Fruit fly (Drosophila melanogaster) ovary, adult (tissue): Measurements from ENCODE around the gene CG11771.

Experiments used
- CG17801 ChIP-seq: fragments of 200-800 bp; optimal IDR thresholded peaks from 2 replicates; lab custom pipeline; 2019; ENCODE audit warnings: missing biosample characterization, mild to moderate bottlenecking, missing genetic modification characterization, moderate library complexity; ENCODE audit not compliant: partially characterized antibody

The CG11771 gene

dm6 chr3R:24968888-24969287, 37.1 kb downstream of the CG11771 start:
- no peak for TF ChIP-seq CG17801

DNA sequence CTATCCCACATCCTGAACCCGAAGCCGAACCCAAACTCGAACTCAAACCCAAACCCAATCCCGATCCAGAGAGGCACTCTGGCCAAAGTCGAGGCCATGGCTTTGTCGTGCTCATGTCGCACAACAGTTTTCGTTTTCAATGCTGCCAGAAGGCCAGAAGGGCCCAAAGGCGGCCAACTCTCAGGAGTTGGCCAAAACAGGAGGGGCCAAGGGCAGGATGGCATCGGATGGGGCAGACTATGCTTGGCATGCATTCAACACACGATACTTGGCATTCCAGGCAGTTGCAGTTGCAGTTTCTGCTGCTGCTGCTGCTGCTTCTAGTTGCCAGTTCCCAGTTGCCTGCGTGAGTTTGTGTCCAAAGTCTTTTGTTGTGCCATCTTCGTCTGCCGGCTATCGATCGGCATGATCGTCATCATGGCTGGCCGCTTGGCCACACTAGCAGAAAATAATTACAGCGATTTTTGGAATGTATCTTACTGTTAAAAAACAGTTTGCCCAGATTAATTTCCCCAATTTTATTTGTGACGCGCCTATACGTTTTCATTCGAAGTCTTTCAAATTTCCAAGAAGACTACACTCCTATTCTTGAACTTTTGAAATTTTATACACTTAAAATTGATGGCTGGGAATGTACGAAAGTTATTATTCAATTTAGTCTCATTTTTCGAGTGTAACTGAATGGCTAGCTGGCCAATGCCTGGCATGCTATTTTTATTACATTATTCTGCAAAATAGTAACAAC, 38.7 kb downstream of the CG11771 start:
- no peak for TF ChIP-seq CG17801

DNA sequence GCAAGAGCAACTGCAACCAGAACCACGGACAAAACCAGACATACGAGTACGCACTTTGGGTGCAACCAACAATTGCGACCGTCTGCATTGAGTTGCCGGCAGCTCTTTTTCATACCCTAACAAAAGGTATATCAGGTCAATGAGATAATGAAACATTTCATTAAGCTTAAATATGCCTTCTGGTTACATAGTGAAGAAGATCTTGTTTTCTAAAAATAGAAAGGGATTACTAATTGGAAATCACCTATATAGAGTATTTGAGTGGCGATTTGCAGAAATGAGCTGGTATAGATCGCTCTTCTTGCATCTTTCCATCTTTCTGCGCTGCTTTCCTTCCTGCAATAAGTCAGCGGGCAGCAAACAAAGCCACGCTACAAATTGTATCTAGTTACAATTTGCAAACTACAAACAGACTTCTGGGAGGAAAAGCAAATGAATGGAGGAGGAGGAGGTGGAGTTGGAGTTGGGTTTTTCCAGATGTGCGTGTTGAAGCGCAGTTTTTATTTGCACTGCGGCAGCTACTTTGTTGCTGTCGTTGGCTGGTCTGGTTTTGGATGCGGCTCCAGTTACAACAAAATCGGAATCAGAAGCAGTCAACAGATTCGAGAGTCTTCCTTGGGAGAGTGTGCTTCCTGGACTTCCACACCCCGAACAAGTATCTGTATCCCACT, 43.1 kb downstream of the CG11771 start:
- TF ChIP-seq CG17801, result no peak

dm6 chr3R:24976144-24976543, 44.3 kb downstream of the CG11771 start:
- no peak for TF ChIP-seq CG17801

- no peak for TF ChIP-seq CG17801
Observed at dm6 chr3R:24983537-24984501, 52.0 kb downstream of the CG11771 start, which contains the start of gene tnc. Gene tnc (plus strand): TSS chr3R:24984384.
